Fruit fly (Drosophila melanogaster): ENCODE measurements around the gene Chc.

DNA sequence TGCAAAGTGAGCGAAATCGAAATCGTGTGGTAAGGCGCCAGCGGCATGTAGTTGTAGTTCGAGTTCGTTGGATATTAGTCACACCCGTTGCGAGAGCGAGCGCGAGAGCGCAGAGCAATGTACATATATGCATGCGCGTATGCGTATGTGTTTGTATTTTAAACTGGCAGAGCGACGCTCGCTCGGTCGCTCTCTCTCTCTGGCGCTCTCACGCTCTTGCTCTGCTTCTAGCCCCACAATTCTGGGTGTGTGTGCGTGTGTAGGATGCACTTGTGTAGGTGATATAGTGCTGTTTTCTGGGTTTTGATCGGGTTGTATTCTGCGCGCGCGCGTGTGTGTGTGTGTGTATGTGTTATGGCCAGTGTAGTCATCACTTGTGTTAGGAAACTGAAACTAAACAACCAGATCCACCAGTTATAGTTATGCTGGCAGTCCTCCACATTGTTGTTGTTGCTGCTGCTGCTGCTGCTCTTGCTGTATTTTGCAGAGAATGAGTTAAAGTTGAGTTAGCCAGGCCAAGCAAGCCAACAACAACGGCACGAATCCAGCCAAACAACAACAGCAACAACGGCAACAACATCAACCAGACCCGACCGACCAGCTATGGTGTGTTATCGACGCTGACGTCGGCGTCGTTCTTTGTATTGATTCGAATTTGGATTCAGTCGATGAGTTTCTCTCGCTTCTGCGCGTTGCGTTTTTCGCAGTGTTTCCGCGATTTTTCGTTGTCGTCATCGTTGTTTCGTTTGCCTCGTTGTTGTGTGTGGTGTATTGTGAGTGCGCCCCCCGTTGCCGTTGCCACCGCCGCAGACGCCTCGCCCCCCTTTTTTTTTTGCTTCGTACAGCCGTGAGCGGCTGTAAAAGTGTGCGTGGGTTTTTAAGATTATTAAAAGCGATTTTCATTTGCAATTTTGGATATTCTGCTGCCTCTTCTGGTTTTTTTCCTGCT, 23.4 kb downstream of the Chc start:
- no peak for TF ChIP-seq gl (tag; optimal IDR thresholded peaks at IDR 0.05)
- TF ChIP-seq CG15710 (tag; optimal IDR thresholded peaks at IDR 0.05): no peak
- TF ChIP-seq CG34367 (tag; optimal IDR thresholded peaks at IDR 0.05): no peak
- TF ChIP-seq EcR (GFP tag; optimal IDR thresholded peaks at IDR 0.05): peak; percentile 31
- peak; percentile 73; the same call in 1 of the 2 replicates for TF ChIP-seq CG32121 (GFP tag; IDR thresholded peaks at IDR 0.05)
- no peak for TF ChIP-seq Pif1A (GFP tag; optimal IDR thresholded peaks at IDR 0.05)
- TF ChIP-seq CG9948 (tag; optimal IDR thresholded peaks at IDR 0.05): no peak
- no peak for TF ChIP-seq Snoo (tag; optimal IDR thresholded peaks at IDR 0.05)
- no peak for TF ChIP-seq CG8301 (tag; optimal IDR thresholded peaks at IDR 0.05)
- peak; percentile 68 for TF ChIP-seq fd96Ca (GFP tag; IDR thresholded peaks at IDR 0.05)
- no peak for TF ChIP-seq CG8159 (tag; optimal IDR thresholded peaks at IDR 0.05)
